Fruit fly (Drosophila melanogaster): ENCODE measurements around the gene Rac1.

The Rac1 gene

DNA sequence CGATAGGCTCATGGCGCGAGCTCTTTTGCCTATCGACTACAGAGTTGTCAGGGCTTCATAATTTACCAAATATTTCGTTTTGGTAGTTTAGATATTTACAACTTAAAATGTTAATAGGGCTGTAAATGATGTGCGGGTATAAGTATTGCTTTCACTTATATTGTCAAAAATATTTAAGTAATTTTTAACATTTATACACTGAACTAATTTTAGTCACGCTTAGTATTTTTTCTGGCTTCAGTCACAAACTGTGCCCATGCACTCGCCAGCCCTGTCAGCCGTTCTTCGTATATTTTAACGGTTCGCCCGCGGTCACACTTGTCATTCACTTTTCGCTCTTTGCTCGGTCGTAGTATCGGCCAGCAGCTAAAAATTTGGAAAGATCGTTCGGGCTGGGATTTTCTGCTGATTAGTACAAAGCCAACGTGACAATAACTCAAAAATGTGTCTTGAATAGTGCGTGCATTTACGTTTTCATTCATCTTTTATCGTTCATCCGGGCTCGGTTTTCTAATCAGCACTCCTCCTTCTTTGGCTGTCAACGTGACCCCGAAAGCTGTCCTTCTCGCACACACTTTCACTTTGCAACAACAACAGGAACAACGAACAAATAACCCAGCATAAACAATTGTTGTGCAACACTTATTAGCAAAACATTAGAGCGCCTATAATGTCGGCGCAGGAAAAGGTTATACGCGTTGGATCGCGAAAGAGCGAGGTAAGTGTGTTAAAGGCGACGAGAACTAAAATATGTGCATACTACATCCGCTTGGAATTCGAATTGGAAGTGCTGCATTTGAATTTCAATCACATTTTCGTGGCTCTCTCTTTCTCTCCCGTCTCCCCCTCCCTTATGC lies 32.3 kb upstream of the Rac1 start, which contains the start of the genes Hmbs and CG2211 (continued):
- TF ChIP-seq CG33213 (GFP tag; optimal IDR thresholded peaks at IDR 0.05) (peak; percentile 89), Taf1 (GFP tag; IDR thresholded peaks at IDR 0.05) (peak; percentile 50; the same call in 1 of the 2 replicates), Xrp1 (GFP tag; IDR thresholded peaks at IDR 0.05) (peak; percentile 89), Fer3 (tag; optimal IDR thresholded peaks at IDR 0.05) (peak; percentile 84), Dad (GFP tag; optimal IDR thresholded peaks at IDR 0.05) (peak; percentile 89), ssp (GFP tag; IDR thresholded peaks at IDR 0.05) (peak; percentile 84), CG4820 (GFP tag; optimal IDR thresholded peaks at IDR 0.05) (peak; percentile 87), Ets97D (GFP tag; optimal IDR thresholded peaks at IDR 0.05) (peak; percentile 92), disco-r (GFP tag; optimal IDR thresholded peaks at IDR 0.05) (peak; percentile 64), CG13296 (GFP tag; optimal IDR thresholded peaks at IDR 0.05) (peak; percentile 88), Ets65A (GFP tag) (peak; percentile 98), Bgb (GFP tag; IDR thresholded peaks at IDR 0.05; ENCODE audit: partially characterized antibody) (peak; percentile 42; the same call in 1 of the 2 replicates), CG14860 (GFP tag; IDR thresholded peaks at IDR 0.05; ENCODE audit: partially characterized antibody) (no peak), Elba2 (GFP tag; optimal IDR thresholded peaks at IDR 0.05) (peak; percentile 84), fu2 (GFP tag; optimal IDR thresholded peaks at IDR 0.05) (peak; percentile 84), da (GFP tag; optimal IDR thresholded peaks at IDR 0.05) (peak; percentile 63), esg (GFP tag; conservative IDR thresholded peaks at IDR 0.05) (peak; percentile 75), CG6791 (GFP tag; IDR thresholded peaks at IDR 0.05; ENCODE audit: partially characterized antibody) (peak; percentile 17; the same call in 1 of the 3 replicates), Xbp1 (GFP tag; optimal IDR thresholded peaks at IDR 0.05) (peak; percentile 91), CG18476 (GFP tag; optimal IDR thresholded peaks at IDR 0.05) (peak; percentile 87), trem (tag; optimal IDR thresholded peaks at IDR 0.05) (peak; percentile 93), az2 (GFP tag; optimal IDR thresholded peaks at IDR 0.05) (peak; percentile 91), Dip3 (GFP tag; optimal IDR thresholded peaks at IDR 0.05) (peak; percentile 86), NfI (GFP tag; optimal IDR thresholded peaks at IDR 0.05) (peak; percentile 79), ro (GFP tag; IDR thresholded peaks at IDR 0.05) (no peak), ems (GFP tag; optimal IDR thresholded peaks at IDR 0.05) (peak; percentile 91), CG11085 (GFP tag; IDR thresholded peaks at IDR 0.05) (peak; percentile 80), lbe (GFP tag; optimal IDR thresholded peaks at IDR 0.05) (peak; percentile 86), CG7786 (GFP tag; optimal IDR thresholded peaks at IDR 0.05) (peak; percentile 89), CG3838 (GFP tag; optimal IDR thresholded peaks at IDR 0.05) (peak; percentile 78), CG31441 (GFP tag; IDR thresholded peaks at IDR 0.05) (peak; percentile 92), Chrac-16 (GFP tag; optimal IDR thresholded peaks at IDR 0.05) (peak; percentile 93), CG11695 (GFP tag; IDR thresholded peaks at IDR 0.05) (peak; percentile 76), CG18619 (GFP tag; optimal IDR thresholded peaks at IDR 0.05) (peak; percentile 68), bab2 (GFP tag; optimal IDR thresholded peaks at IDR 0.05) (peak; percentile 93), CoRest (tag; optimal IDR thresholded peaks at IDR 0.05) (peak; percentile 88), abd-A (tag; optimal IDR thresholded peaks at IDR 0.05) (no peak), CG6254 (GFP tag; optimal IDR thresholded peaks at IDR 0.05) (peak; percentile 61), CG8290 (GFP tag; optimal IDR thresholded peaks at IDR 0.05) (peak; percentile 70), CG8290 (tag; optimal IDR thresholded peaks at IDR 0.05) (peak; percentile 58 to 88), CG1647 (GFP tag; optimal IDR thresholded peaks at IDR 0.05) (peak; percentile 81), CG3726 (GFP tag; IDR thresholded peaks at IDR 0.05) (peak; percentile 74; the same call in 2 of the 3 replicates), Opbp (GFP tag; IDR thresholded peaks at IDR 0.05; ENCODE audit: partially characterized antibody) (peak; percentile 55; the same call in 1 of the 3 replicates), sd (tag; optimal IDR thresholded peaks at IDR 0.05) (peak; percentile 58), stc (GFP tag; IDR thresholded peaks at IDR 0.05) (peak; percentile 75), CG34376 (GFP tag; optimal IDR thresholded peaks at IDR 0.05) (peak; percentile 71), pho (GFP tag; optimal IDR thresholded peaks at IDR 0.05) (peak; percentile 89), CG34422 (GFP tag; IDR thresholded peaks at IDR 0.05) (peak; percentile 88), CG1529 (GFP tag; optimal IDR thresholded peaks at IDR 0.05) (peak; percentile 44)

Data from whole organism, embryonic.